Worm (Caenorhabditis elegans): ENCODE data around the gene sre-1.
A peak's percentile ranks its signal among the peaks of the same experiment; 100 is the strongest.

Gene sre-1

ce11 chrII:7676307-7676905 is 33.1 kb upstream of the sre-1 start:
- TF ChIP-seq pqm-1 (tag; optimal IDR thresholded peaks at IDR 0.05), result no peak
- TF ChIP-seq nhr-23 (tag; optimal IDR thresholded peaks at IDR 0.05), result peak; percentile 38
- peak; percentile 47 for TF ChIP-seq nhr-43 (tag; optimal IDR thresholded peaks at IDR 0.05; ENCODE audit: poor library complexity, severe bottlenecking)
- TF ChIP-seq daf-12 (tag; optimal IDR thresholded peaks at IDR 0.05), result no peak

- no peak for TF ChIP-seq ceh-82 (tag; optimal IDR thresholded peaks at IDR 0.05)
- peak; percentile 60 for TF ChIP-seq nhr-25 (tag; optimal IDR thresholded peaks at IDR 0.05)
- TF ChIP-seq eor-1 (tag; optimal IDR thresholded peaks at IDR 0.05), result no peak
- TF ChIP-seq ZK546.5 (tag; optimal IDR thresholded peaks at IDR 0.05), result no peak
- TF ChIP-seq ztf-11 (tag; optimal IDR thresholded peaks at IDR 0.05), result no peak
Measured at ce11 chrII:7678512-7678911, 31.0 kb upstream of the sre-1 start.

ce11 chrII:7679499-7680012 is 29.9 kb upstream of the sre-1 start:
- TF ChIP-seq nhr-25 (tag; optimal IDR thresholded peaks at IDR 0.05) (peak; percentile 81), nfya-1 (tag; optimal IDR thresholded peaks at IDR 0.05; ENCODE audit: insufficient read depth) (peak; percentile 4), mml-1 (tag; optimal IDR thresholded peaks at IDR 0.05) (no peak)

- TF ChIP-seq mml-1 (tag; optimal IDR thresholded peaks at IDR 0.05), result no peak
- no peak for TF ChIP-seq ceh-9 (tag; optimal IDR thresholded peaks at IDR 0.05)
- no peak for TF ChIP-seq eor-1 (tag; optimal IDR thresholded peaks at IDR 0.05)
- no peak for TF ChIP-seq lin-39 (tag; optimal IDR thresholded peaks at IDR 0.05)
- no peak for TF ChIP-seq egl-5 (tag; optimal IDR thresholded peaks at IDR 0.05)
- TF ChIP-seq daf-12 (tag; optimal IDR thresholded peaks at IDR 0.05), result no peak
- no peak for TF ChIP-seq nhr-43 (tag; optimal IDR thresholded peaks at IDR 0.05; ENCODE audit: poor library complexity, severe bottlenecking)
- no peak for TF ChIP-seq ztf-4 (tag; optimal IDR thresholded peaks at IDR 0.05)
- TF ChIP-seq zag-1 (tag; optimal IDR thresholded peaks at IDR 0.05), result no peak
- no peak for TF ChIP-seq pqm-1 (tag; optimal IDR thresholded peaks at IDR 0.05)
- TF ChIP-seq ceh-28 (tag; optimal IDR thresholded peaks at IDR 0.05), result no peak
- no peak for TF ChIP-seq ama-1 (optimal IDR thresholded peaks at IDR 0.05)
- no peak for TF ChIP-seq nhr-23 (tag; optimal IDR thresholded peaks at IDR 0.05)
- no peak for TF ChIP-seq snpc-4 (tag; optimal IDR thresholded peaks at IDR 0.05)
- TF ChIP-seq fkh-2 (tag; optimal IDR thresholded peaks at IDR 0.05), result no peak
- TF ChIP-seq elt-1 (tag; optimal IDR thresholded peaks at IDR 0.05), result no peak
- no peak for TF ChIP-seq pha-4 (tag; optimal IDR thresholded peaks at IDR 0.05)
- no peak for TF ChIP-seq ztf-11 (tag; optimal IDR thresholded peaks at IDR 0.05)
- no peak for TF ChIP-seq nhr-12 (tag; optimal IDR thresholded peaks at IDR 0.05)
- TF ChIP-seq nfya-1 (tag; optimal IDR thresholded peaks at IDR 0.05; ENCODE audit: insufficient read depth), result no peak
Measured at ce11 chrII:7681898-7682297, 27.6 kb upstream of the sre-1 start, which contains the start of gene lin-26. Gene lin-26 (plus strand): TSS chrII:7682198.

- TF ChIP-seq R02D3.7 (tag; optimal IDR thresholded peaks at IDR 0.05), result no peak
- no peak for TF ChIP-seq nhr-67 (tag; optimal IDR thresholded peaks at IDR 0.05)
- TF ChIP-seq fkh-10 (GFP tag; optimal IDR thresholded peaks at IDR 0.05), result no peak
- no peak for TF ChIP-seq nhr-43 (tag; optimal IDR thresholded peaks at IDR 0.05; ENCODE audit: poor library complexity, severe bottlenecking)
- TF ChIP-seq unc-62 (GFP tag; optimal IDR thresholded peaks at IDR 0.05), result no peak
- no peak for TF ChIP-seq tbx-2 (tag; optimal IDR thresholded peaks at IDR 0.05)
- TF ChIP-seq egl-27 (tag; optimal IDR thresholded peaks at IDR 0.05), result no peak
- TF ChIP-seq pqm-1 (tag; optimal IDR thresholded peaks at IDR 0.05), result no peak
- TF ChIP-seq elt-2 (tag; optimal IDR thresholded peaks at IDR 0.05), result no peak
- no peak for TF ChIP-seq lin-39 (tag; optimal IDR thresholded peaks at IDR 0.05)
- no peak for TF ChIP-seq ZK546.5 (tag; optimal IDR thresholded peaks at IDR 0.05)
Measured at ce11 chrII:7682488-7682887, 27.0 kb upstream of the sre-1 start.

ce11 chrII:7684589-7684988 is 24.9 kb upstream of the sre-1 start, which contains the start of gene F18A1.1:
Gene F18A1.1 (plus strand): TSS chrII:7684889.
- TF ChIP-seq ceh-28 (tag; optimal IDR thresholded peaks at IDR 0.05), result peak; percentile 29
- peak; percentile 18 for TF ChIP-seq nhr-43 (tag; optimal IDR thresholded peaks at IDR 0.05; ENCODE audit: poor library complexity, severe bottlenecking)
- TF ChIP-seq nhr-28 (tag; optimal IDR thresholded peaks at IDR 0.05), result no peak
